Fruit fly (Drosophila melanogaster): Measurements from ENCODE around the gene Aos1.
A peak's percentile ranks its signal among the peaks of the same experiment; 100 is the strongest.

Aos1 gene

dm6 chr3R:12425510-12426309 is 7.9 kb downstream of the Aos1 start, which contains the start of gene Pp1-87B (continued):
- TF ChIP-seq Hmx (GFP tag; optimal IDR thresholded peaks at IDR 0.05): no peak
- no peak for TF ChIP-seq Trl (optimal IDR thresholded peaks at IDR 0.05)
- TF ChIP-seq Trl (GFP tag; optimal IDR thresholded peaks at IDR 0.05): peak; percentile 7
- TF ChIP-seq Abd-B (GFP tag; optimal IDR thresholded peaks at IDR 0.05): peak; percentile 30
- no peak for TF ChIP-seq HHEX (GFP tag; optimal IDR thresholded peaks at IDR 0.05)
- no peak for TF ChIP-seq CG11085 (GFP tag; IDR thresholded peaks at IDR 0.05)
- TF ChIP-seq Dp (GFP tag; optimal IDR thresholded peaks at IDR 0.05): peak; percentile 60
- TF ChIP-seq CG1603 (tag; optimal IDR thresholded peaks at IDR 0.05): peak; percentile 19
- TF ChIP-seq CG15479 (GFP tag; optimal IDR thresholded peaks at IDR 0.05): no peak
- TF ChIP-seq ara (GFP tag; IDR thresholded peaks at IDR 0.05): no peak
- TF ChIP-seq CG18619 (GFP tag; optimal IDR thresholded peaks at IDR 0.05): peak; percentile 37
- no peak for TF ChIP-seq CG17328 (GFP tag; IDR thresholded peaks at IDR 0.05)
- TF ChIP-seq tup (GFP tag; optimal IDR thresholded peaks at IDR 0.05): no peak
- TF ChIP-seq Ets97D (GFP tag; optimal IDR thresholded peaks at IDR 0.05): peak; percentile 94
- TF ChIP-seq CG13775 (GFP tag; optimal IDR thresholded peaks at IDR 0.05): peak; percentile 34
- no peak for TF ChIP-seq NK7.1 (GFP tag; optimal IDR thresholded peaks at IDR 0.05)
- peak; percentile 92 for TF ChIP-seq hkb (optimal IDR thresholded peaks at IDR 0.05)
- no peak for TF ChIP-seq hkb (GFP tag; IDR thresholded peaks at IDR 0.05)
- TF ChIP-seq Dbx (GFP tag; IDR thresholded peaks at IDR 0.05): no peak
- no peak for TF ChIP-seq kah (GFP tag; optimal IDR thresholded peaks at IDR 0.05)
- TF ChIP-seq hbn (GFP tag; IDR thresholded peaks at IDR 0.05; ENCODE audit: partially characterized antibody): 0 out of 2 replicates have a peak, but pooled peaks have one; percentile 28
- TF ChIP-seq fd3F (GFP tag; optimal IDR thresholded peaks at IDR 0.05): no peak
- peak; percentile 70 for TF ChIP-seq kni (GFP tag; optimal IDR thresholded peaks at IDR 0.05)
- TF ChIP-seq CG11247 (GFP tag; IDR thresholded peaks at IDR 0.05): no peak
- peak; percentile 13 for TF ChIP-seq Hsf (GFP tag; optimal IDR thresholded peaks at IDR 0.05)
- peak; percentile 10 for TF ChIP-seq Dip3 (GFP tag; optimal IDR thresholded peaks at IDR 0.05)
- peak; percentile 28 for TF ChIP-seq twi (tag; optimal IDR thresholded peaks at IDR 0.05)
- peak in 1 of 3 experiments; percentile 28 for TF ChIP-seq lola (GFP tag; optimal IDR thresholded peaks at IDR 0.05)
- peak; percentile 88 to 99 for TF ChIP-seq insv (GFP tag; optimal IDR thresholded peaks at IDR 0.05)
- TF ChIP-seq CG9215 (GFP tag; IDR thresholded peaks at IDR 0.05): 0 out of 2 replicates have a peak, but pooled peaks have one; percentile 13
- TF ChIP-seq Myb (GFP tag; optimal IDR thresholded peaks at IDR 0.05): peak; percentile 74
- TF ChIP-seq CG30403 (GFP tag; optimal IDR thresholded peaks at IDR 0.05): peak; percentile 39
- TF ChIP-seq Sox102F (GFP tag; optimal IDR thresholded peaks at IDR 0.05): no peak
- peak; percentile 28 for TF ChIP-seq trem (tag; optimal IDR thresholded peaks at IDR 0.05)
- TF ChIP-seq bcd (GFP tag; optimal IDR thresholded peaks at IDR 0.05): peak; percentile 15
- no peak for TF ChIP-seq CG1024 (GFP tag; IDR thresholded peaks at IDR 0.05)
- TF ChIP-seq CG16813 (GFP tag; IDR thresholded peaks at IDR 0.05; ENCODE audit: partially characterized antibody): peak; percentile 55; the same call in 1 of the 3 replicates
- TF ChIP-seq stwl (tag; optimal IDR thresholded peaks at IDR 0.05): peak; percentile 46
- no peak for TF ChIP-seq CG13287 (GFP tag; IDR thresholded peaks at IDR 0.05; ENCODE audit: partially characterized antibody)
- no peak for TF ChIP-seq CG2678 (tag; optimal IDR thresholded peaks at IDR 0.05)
- TF ChIP-seq CG17359 (tag; optimal IDR thresholded peaks at IDR 0.05): no peak
- no peak for TF ChIP-seq Dip2 (GFP tag; IDR thresholded peaks at IDR 0.05)
- TF ChIP-seq CG8924 (tag; optimal IDR thresholded peaks at IDR 0.05): peak; percentile 43
- peak; percentile 36 for TF ChIP-seq CG12104 (GFP tag; optimal IDR thresholded peaks at IDR 0.05)
- TF ChIP-seq Ada2b (GFP tag; IDR thresholded peaks at IDR 0.05): no peak
- no peak for TF ChIP-seq CG7271 (tag; optimal IDR thresholded peaks at IDR 0.05)
- TF ChIP-seq Dref (GFP tag; IDR thresholded peaks at IDR 0.05): peak; percentile 66
- no peak for TF ChIP-seq CG1647 (GFP tag; optimal IDR thresholded peaks at IDR 0.05)
- TF ChIP-seq CG8478 (optimal IDR thresholded peaks at IDR 0.05): peak; percentile 97
- TF ChIP-seq HLH3B (GFP tag; IDR thresholded peaks at IDR 0.05): no peak
